Worm (Caenorhabditis elegans): ENCODE measurements around the gene R10E11.9.

- TF ChIP-seq mab-5 (tag; optimal IDR thresholded peaks at IDR 0.05) (no peak), ztf-11 (tag; optimal IDR thresholded peaks at IDR 0.05) (no peak), mep-1 (tag; optimal IDR thresholded peaks at IDR 0.05) (no peak), mls-2 (tag; optimal IDR thresholded peaks at IDR 0.05) (no peak), pha-4 (tag; optimal IDR thresholded peaks at IDR 0.05) (no peak), unc-62 (GFP tag; optimal IDR thresholded peaks at IDR 0.05) (no peak), nhr-12 (tag; optimal IDR thresholded peaks at IDR 0.05) (no peak)
Observed at ce11 chrIII:9804997-9805610, 11.7 kb upstream of the R10E11.9 start, which contains the start of gene riok-3.
